Fruit fly (Drosophila melanogaster): ENCODE results near the gene Atxn7.

DNA sequence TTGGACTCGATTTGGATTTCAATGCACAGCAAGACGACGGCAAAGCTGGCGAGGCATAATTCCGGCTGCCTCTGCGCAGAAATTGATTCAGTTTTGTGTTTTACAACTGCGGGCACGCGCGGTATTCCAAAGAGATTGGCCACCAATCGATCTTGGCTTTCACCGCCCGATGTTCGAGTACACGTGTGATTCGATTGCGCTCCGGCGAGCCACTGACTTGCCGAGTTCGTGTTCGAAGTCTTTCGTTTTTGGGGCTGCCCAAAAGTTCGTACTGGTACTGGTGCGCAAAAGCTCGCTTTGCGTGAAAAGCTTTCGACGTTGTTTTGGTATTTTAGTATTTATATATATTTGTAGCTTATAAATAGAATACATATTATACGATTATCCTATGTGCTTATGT is 39.5 kb downstream of the Atxn7 start, which contains the start of gene CG18641:
- no peak for TF ChIP-seq Xrp1 (GFP tag; IDR thresholded peaks at IDR 0.05)
- no peak for TF ChIP-seq CG34422 (GFP tag; IDR thresholded peaks at IDR 0.05)
- TF ChIP-seq Bdp1 (GFP tag; optimal IDR thresholded peaks at IDR 0.05), result no peak
- no peak for TF ChIP-seq otp (GFP tag; IDR thresholded peaks at IDR 0.05)
- no peak for TF ChIP-seq E2f2 (GFP tag; IDR thresholded peaks at IDR 0.05)
- TF ChIP-seq CG2875 (GFP tag; optimal IDR thresholded peaks at IDR 0.05), result no peak
- no peak for TF ChIP-seq ems (GFP tag; optimal IDR thresholded peaks at IDR 0.05)
- TF ChIP-seq CG9876 (GFP tag; optimal IDR thresholded peaks at IDR 0.05), result no peak
- TF ChIP-seq ase (GFP tag; IDR thresholded peaks at IDR 0.05), result no peak

Data from whole organism, embryonic.